Worm (Caenorhabditis elegans) whole organism, L3 larva: ENCODE data around the gene F43E2.1.

Experiments
- R02D3.7 ChIP-seq: fragments of 150-350 bp; optimal IDR thresholded peaks from 2 replicates; lab custom pipeline; 2014; ENCODE audit warnings: missing biosample characterization, missing genetic modification characterization
- elt-3 ChIP-seq, 3 experiments: fragments of 150-350 bp in 1 of 3; sonication (generic microtip) in 2 of 3; optimal IDR thresholded peaks; 2 replicates in 2 of 3; 4 replicates in 1 of 3; lab custom pipeline; 2014 to 2017; ENCODE audit warnings: missing biosample characterization in 3 of 3, missing genetic modification characterization in 3 of 3
- mdl-1 ChIP-seq: fragments of 150-350 bp; optimal IDR thresholded peaks from 2 replicates; lab custom pipeline; 2014; ENCODE audit warnings: missing biosample characterization, missing genetic modification characterization
- unc-62 ChIP-seq: fragments of 150-350 bp; sonication (generic microtip); optimal IDR thresholded peaks from 4 replicates; lab custom pipeline; 2014; ENCODE audit warnings: missing biosample characterization, missing genetic modification reagents, missing genetic modification characterization

ce11 chrII:7394690-7395054 is 19.6 kb downstream of the F43E2.1 start, which contains the start of gene bath-44:
- TF ChIP-seq mdl-1 (no peak), R02D3.7 (tag; lab: Kevin White, UChicago) (no peak), unc-62 (GFP tag; lab: Kevin White, UChicago) (no peak), elt-3 (tag; optimal IDR thresholded peaks at IDR 0.05; lab: Kevin White, UChicago) (no peak)
